Worm (Caenorhabditis elegans) whole organism, mixed stage, embryonic: ENCODE data around the gene ptb-1.

ENCODE experiments used
- ceh-83 ChIP-seq: fragments of 200-800 bp; sonication (Bioruptor generic); optimal IDR thresholded peaks from 2 replicates; lab custom pipeline; 2018; ENCODE audit warnings: mild to moderate bottlenecking, missing genetic modification characterization, missing compliant biosample characterization
- elt-3 ChIP-seq: fragments of 150-350 bp; optimal IDR thresholded peaks from 2 replicates; lab custom pipeline; 2014; ENCODE audit warnings: missing biosample characterization, missing genetic modification characterization
- hlh-1 ChIP-seq: fragments of 150-350 bp; optimal IDR thresholded peaks from 2 replicates; lab custom pipeline; 2014; ENCODE audit warnings: missing biosample characterization, missing genetic modification reagents, missing genetic modification characterization

Gene ptb-1

DNA sequence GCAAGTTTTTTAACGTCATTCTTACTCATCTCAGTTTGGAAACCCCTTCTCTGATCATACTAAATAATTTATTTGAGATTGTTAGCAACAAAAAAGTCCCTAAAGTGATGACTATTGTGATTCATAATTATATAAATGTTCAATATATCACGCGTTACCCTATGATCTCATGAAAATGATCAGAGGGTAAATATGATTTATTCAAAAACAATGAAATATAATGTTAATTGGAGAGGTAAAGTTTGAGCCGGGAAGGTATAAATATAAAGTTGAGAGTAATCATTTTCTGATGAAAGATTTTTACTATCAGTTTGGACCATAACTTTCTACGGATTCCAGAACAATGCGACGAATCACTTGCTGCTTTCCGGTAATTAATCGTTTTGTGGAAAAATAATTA, 61.7 kb downstream of the ptb-1 start, which contains the start of gene C52A11.3:
TSS of gene C52A11.3 (plus strand) at position 301 of the 400 bp plus-strand sequence.
- TF ChIP-seq hlh-1 (tag; lab: Kevin White, UChicago) (no peak), ceh-83 (no peak), elt-3 (tag; lab: Kevin White, UChicago) (no peak)
